Worm (Caenorhabditis elegans) whole organism, L2 larva: Measurements from ENCODE around the gene R02F11.12.

ENCODE experiments used
- C34F6.9 ChIP-seq: fragments of 150-350 bp; optimal IDR thresholded peaks from 2 replicates; lab custom pipeline; 2014; ENCODE audit warnings: missing biosample characterization, missing genetic modification characterization
- F13H6.1 ChIP-seq: sonication (generic microtip); optimal IDR thresholded peaks from 2 replicates; lab custom pipeline; 2016; ENCODE audit warnings: missing genetic modification characterization, missing compliant biosample characterization
- R02D3.7 ChIP-seq: fragments of 150-350 bp; optimal IDR thresholded peaks from 2 replicates; lab custom pipeline; 2014; ENCODE audit warnings: missing biosample characterization, missing genetic modification characterization
- Y55F3AM.14 ChIP-seq: fragments of 200-800 bp; sonication (Bioruptor generic); optimal IDR thresholded peaks from 2 replicates; lab custom pipeline; 2018; ENCODE audit warnings: mild to moderate bottlenecking, missing genetic modification characterization, missing compliant biosample characterization
- aly-2 ChIP-seq: fragments of 150-350 bp; optimal IDR thresholded peaks from 2 replicates; lab custom pipeline; 2014; ENCODE audit warnings: missing biosample characterization, missing genetic modification characterization
- ama-1 ChIP-seq: fragments of 150-350 bp; optimal IDR thresholded peaks from 2 replicates; lab custom pipeline; 2018; ENCODE audit warnings: inconsistent platforms
- blmp-1 ChIP-seq: sonication (generic microtip); optimal IDR thresholded peaks from 2 replicates; lab custom pipeline; 2017; ENCODE audit warnings: missing genetic modification characterization, mild to moderate bottlenecking, missing compliant biosample characterization, antibody characterized with exemption, moderate library complexity; ENCODE audit not compliant: insufficient read depth
- ceh-16 ChIP-seq: fragments of 150-350 bp; optimal IDR thresholded peaks from 2 replicates; lab custom pipeline; 2014; ENCODE audit warnings: missing biosample characterization, missing genetic modification characterization
- ceh-82 ChIP-seq: fragments of 150-350 bp; optimal IDR thresholded peaks from 2 replicates; lab custom pipeline; 2014; ENCODE audit warnings: missing biosample characterization, missing genetic modification characterization
- crh-2 ChIP-seq: sonication (generic microtip); optimal IDR thresholded peaks from 2 replicates; lab custom pipeline; 2017; ENCODE audit warnings: missing biosample characterization, missing genetic modification characterization
- dmd-4 ChIP-seq: sonication (generic microtip); optimal IDR thresholded peaks from 2 replicates; lab custom pipeline; 2017; ENCODE audit warnings: missing biosample characterization, missing genetic modification characterization
- egl-27 ChIP-seq: sonication (generic microtip); optimal IDR thresholded peaks from 3 replicates; lab custom pipeline; 2017; ENCODE audit warnings: missing biosample characterization, missing genetic modification reagents, missing genetic modification characterization
- elt-1 ChIP-seq: fragments of 150-350 bp; optimal IDR thresholded peaks from 2 replicates; lab custom pipeline; 2014; ENCODE audit warnings: missing biosample characterization, missing genetic modification characterization
- elt-3 ChIP-seq: sonication (generic microtip); optimal IDR thresholded peaks from 2 replicates; lab custom pipeline; 2017; ENCODE audit warnings: missing biosample characterization, missing genetic modification characterization
- fos-1 ChIP-seq: fragments of 150-350 bp; optimal IDR thresholded peaks from 2 replicates; lab custom pipeline; 2014; ENCODE audit warnings: missing biosample characterization, missing genetic modification characterization
- gmeb-1 ChIP-seq: fragments of 150-350 bp; optimal IDR thresholded peaks from 2 replicates; lab custom pipeline; 2014; ENCODE audit warnings: missing biosample characterization, missing genetic modification characterization
- lin-11 ChIP-seq: fragments of 150-350 bp; sonication (generic microtip); optimal IDR thresholded peaks from 2 replicates; lab custom pipeline; 2014; ENCODE audit warnings: missing biosample characterization, missing genetic modification characterization, inconsistent platforms, mixed read lengths
- lin-39 ChIP-seq: fragments of 150-350 bp; optimal IDR thresholded peaks from 2 replicates; lab custom pipeline; 2014; ENCODE audit warnings: missing biosample characterization, missing genetic modification reagents, missing genetic modification characterization
- lsy-2 ChIP-seq, 2 experiments: fragments of 150-350 bp in 1 of 2; sonication (generic microtip) in 1 of 2; optimal IDR thresholded peaks; 2 replicates each; lab custom pipeline; 2014 to 2017; ENCODE audit warnings: missing biosample characterization in 2 of 2, missing genetic modification characterization in 2 of 2
- mab-5 ChIP-seq: fragments of 150-350 bp; optimal IDR thresholded peaks from 2 replicates; lab custom pipeline; 2014; ENCODE audit warnings: missing biosample characterization, missing genetic modification characterization
- mdl-1 ChIP-seq, 2 experiments: fragments of 150-350 bp in 1 of 2; sonication (generic microtip) in 1 of 2; optimal IDR thresholded peaks; 2 replicates each; lab custom pipeline; 2017; ENCODE audit warnings: missing biosample characterization in 2 of 2, missing genetic modification characterization in 2 of 2
- nhr-10 ChIP-seq: sonication (generic microtip); optimal IDR thresholded peaks from 2 replicates; lab custom pipeline; 2017; ENCODE audit warnings: missing biosample characterization, missing genetic modification characterization
- nhr-11 ChIP-seq: fragments of 150-350 bp; optimal IDR thresholded peaks from 2 replicates; lab custom pipeline; 2014; ENCODE audit warnings: missing biosample characterization, missing genetic modification characterization
- nhr-12 ChIP-seq: fragments of 150-350 bp; optimal IDR thresholded peaks from 2 replicates; lab custom pipeline; 2014; ENCODE audit warnings: missing biosample characterization, missing genetic modification characterization
- nhr-129 ChIP-seq: fragments of 150-350 bp; optimal IDR thresholded peaks from 2 replicates; lab custom pipeline; 2014; ENCODE audit warnings: missing biosample characterization, missing genetic modification characterization
- nhr-21 ChIP-seq: fragments of 150-350 bp; optimal IDR thresholded peaks from 2 replicates; lab custom pipeline; 2014; ENCODE audit warnings: missing biosample characterization, missing genetic modification characterization
- nhr-23 ChIP-seq: fragments of 150-350 bp; optimal IDR thresholded peaks from 2 replicates; lab custom pipeline; 2014; ENCODE audit warnings: missing biosample characterization, missing genetic modification reagents, missing genetic modification characterization
- nhr-25 ChIP-seq: fragments of 150-350 bp; sonication (generic microtip); optimal IDR thresholded peaks from 3 replicates; lab custom pipeline; 2014; ENCODE audit warnings: missing biosample characterization, missing genetic modification characterization
- peb-1 ChIP-seq: fragments of 150-350 bp; optimal IDR thresholded peaks from 2 replicates; lab custom pipeline; 2014; ENCODE audit warnings: missing biosample characterization, missing genetic modification characterization
- sem-4 ChIP-seq: fragments of 150-350 bp; optimal IDR thresholded peaks from 2 replicates; lab custom pipeline; 2014; ENCODE audit warnings: missing biosample characterization, missing genetic modification reagents, missing genetic modification characterization
- skn-1 ChIP-seq: sonication (generic microtip); optimal IDR thresholded peaks from 2 replicates; lab custom pipeline; 2017; ENCODE audit warnings: missing biosample characterization, missing genetic modification characterization
- sma-3 ChIP-seq: sonication (generic microtip); optimal IDR thresholded peaks from 2 replicates; lab custom pipeline; 2016; ENCODE audit warnings: missing genetic modification reagents, missing genetic modification characterization, missing compliant biosample characterization
- snpc-4 ChIP-seq: fragments of 150-350 bp; optimal IDR thresholded peaks from 2 replicates; lab custom pipeline; 2014; ENCODE audit warnings: missing biosample characterization, missing genetic modification characterization
- unc-39 ChIP-seq: fragments of 150-350 bp; optimal IDR thresholded peaks from 2 replicates; lab custom pipeline; 2014; ENCODE audit warnings: missing biosample characterization, missing genetic modification characterization
- unc-55 ChIP-seq: fragments of 150-350 bp; sonication (generic microtip); optimal IDR thresholded peaks from 3 replicates; lab custom pipeline; 2014; ENCODE audit warnings: missing biosample characterization, missing genetic modification reagents, missing genetic modification characterization
- unc-62 ChIP-seq: fragments of 150-350 bp; optimal IDR thresholded peaks from 2 replicates; lab custom pipeline; 2014; ENCODE audit warnings: missing biosample characterization, missing genetic modification reagents, missing genetic modification characterization
- ztf-11 ChIP-seq: sonication (generic microtip); optimal IDR thresholded peaks from 2 replicates; lab custom pipeline; 2017; ENCODE audit warnings: missing biosample characterization, missing genetic modification characterization
- ztf-4 ChIP-seq: fragments of 150-350 bp; optimal IDR thresholded peaks from 2 replicates; lab custom pipeline; 2014; ENCODE audit warnings: missing biosample characterization, missing genetic modification characterization

Gene R02F11.12

DNA sequence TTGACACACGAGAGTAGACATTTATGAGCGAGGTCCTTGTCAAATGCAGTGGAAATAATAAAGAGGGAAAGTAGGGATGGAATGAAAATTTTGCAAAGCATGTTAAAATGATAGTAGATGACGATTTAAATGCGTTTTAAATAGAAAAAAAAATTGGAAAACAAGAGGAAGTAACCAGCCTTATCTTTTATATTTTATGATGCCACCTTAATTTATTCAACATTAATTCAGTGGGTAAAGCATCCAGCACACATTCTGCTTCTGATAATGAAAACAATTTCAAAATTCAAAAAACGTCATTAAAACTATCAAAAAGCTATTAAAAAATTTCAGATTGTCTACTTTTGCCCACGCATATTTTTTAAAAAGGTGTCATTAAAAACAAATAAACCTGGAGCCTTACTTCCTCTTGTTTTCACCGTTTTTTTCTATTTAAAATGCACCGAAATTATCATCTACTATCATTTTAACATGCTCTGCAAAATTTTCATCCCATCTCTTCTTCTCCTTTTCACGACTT is 5.1 kb upstream of the R02F11.12 start, which contains the start of the genes Y60C6A.2 and Y60C6A.3:
Gene Y60C6A.2 (minus strand): TSS at position 101 of the 520 bp plus-strand sequence.
Gene Y60C6A.3 (plus strand): TSS at position 470 of the 520 bp plus-strand sequence.
- TF ChIP-seq nhr-12 (tag; lab: Kevin White, UChicago) (no peak), ama-1 (no peak), aly-2 (no peak)

DNA sequence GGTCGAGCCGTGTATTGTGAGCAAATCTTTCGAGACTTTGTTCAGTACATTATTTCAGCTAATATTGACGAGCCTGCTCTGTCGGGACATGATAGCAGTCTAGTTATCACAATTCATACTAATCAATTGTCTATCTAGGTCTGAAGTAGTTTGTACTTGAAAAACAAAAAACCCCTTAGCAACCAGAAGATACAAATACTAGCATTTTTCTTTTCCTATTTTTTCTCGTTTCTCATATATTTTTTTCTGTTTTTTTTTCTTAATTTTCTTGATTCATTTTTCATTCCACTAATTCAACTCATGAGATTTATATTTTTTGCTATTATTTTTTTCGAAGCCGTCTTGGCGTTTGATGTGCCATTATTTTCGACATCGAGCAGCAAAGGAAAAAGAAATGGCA is 3.3 kb upstream of the R02F11.12 start, which contains the start of gene R02F11.9:
Gene R02F11.9 (plus strand): TSS at position 301 of the 400 bp plus-strand sequence.
- TF ChIP-seq ztf-4 (tag; lab: Kevin White, UChicago) (no peak), mdl-1 (tag; optimal IDR thresholded peaks at IDR 0.05; lab: Kevin White, UChicago) (no peak), ceh-82 (tag; lab: Kevin White, UChicago) (no peak), lin-39 (tag; lab: Kevin White, UChicago) (no peak), unc-62 (GFP tag; lab: Kevin White, UChicago) (no peak), nhr-21 (no peak), crh-2 (tag; lab: Kevin White, UChicago) (no peak), nhr-129 (tag; lab: Kevin White, UChicago) (no peak), aly-2 (no peak), dmd-4 (tag; lab: Kevin White, UChicago) (no peak), egl-27 (no peak), nhr-12 (tag; lab: Kevin White, UChicago) (no peak), peb-1 (no peak), sem-4 (tag; lab: Kevin White, UChicago) (no peak), mab-5 (tag; lab: Kevin White, UChicago) (no peak), R02D3.7 (tag; lab: Kevin White, UChicago) (no peak), elt-1 (tag; lab: Kevin White, UChicago) (no peak)

- TF ChIP-seq nhr-129 (tag; lab: Kevin White, UChicago) (no peak), nhr-23 (tag; lab: Kevin White, UChicago) (no peak), crh-2 (tag; lab: Kevin White, UChicago) (no peak), blmp-1 (tag; lab: Kevin White, UChicago) (no peak), nhr-10 (no peak), nhr-25 (no peak)
Measured at ce11 chrV:4787836-4788235, 2.6 kb upstream of the R02F11.12 start.

ce11 chrV:4788823-4789222 is 1.6 kb upstream of the R02F11.12 start, which contains the start of gene R02F11.10:
TSS of gene R02F11.10 (plus strand) at chrV:4789123.
- TF ChIP-seq elt-3 (no peak), crh-2 (tag; lab: Kevin White, UChicago) (no peak), F13H6.1 (tag; lab: Kevin White, UChicago) (no peak), sma-3 (GFP tag; lab: Kevin White, UChicago) (no peak), mdl-1 (tag; optimal IDR thresholded peaks at IDR 0.05; lab: Kevin White, UChicago) (no peak), skn-1 (tag; lab: Kevin White, UChicago) (no peak), ztf-11 (tag; lab: Kevin White, UChicago) (no peak), nhr-12 (tag; lab: Kevin White, UChicago) (no peak), gmeb-1 (tag; lab: Kevin White, UChicago) (no peak), nhr-21 (no peak)

DNA sequence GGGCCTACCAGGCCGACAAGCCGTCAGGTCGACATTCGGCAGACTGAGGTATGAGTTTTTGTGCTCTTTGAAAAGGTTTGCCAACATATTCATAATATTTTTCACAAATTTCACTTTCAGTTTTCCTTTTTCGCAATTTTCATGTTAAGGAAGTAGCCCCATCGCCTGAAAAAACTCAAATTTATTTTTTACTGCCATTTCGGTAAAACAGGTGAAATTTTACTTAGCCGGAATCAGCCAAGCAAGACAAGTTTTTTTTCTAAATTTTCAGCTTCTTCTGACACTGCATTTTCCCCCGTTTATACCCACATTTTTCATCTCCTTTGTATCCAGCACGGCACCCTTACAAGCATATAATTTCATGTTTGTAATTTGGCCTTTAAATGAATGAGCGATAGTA is 1.1 kb downstream of the R02F11.12 start, which contains the start of gene R02F11.11:
Gene R02F11.11 (plus strand): TSS at position 301 of the 400 bp plus-strand sequence.
- TF ChIP-seq Y55F3AM.14 (GFP tag; lab: Kevin White, UChicago) (no peak), lin-11 (tag; lab: Kevin White, UChicago) (no peak), dmd-4 (tag; lab: Kevin White, UChicago) (no peak), C34F6.9 (tag; lab: Kevin White, UChicago) (no peak), snpc-4 (tag; lab: Kevin White, UChicago) (no peak), ama-1 (no peak), aly-2 (no peak), unc-62 (GFP tag; lab: Kevin White, UChicago) (no peak), R02D3.7 (tag; lab: Kevin White, UChicago) (no peak), gmeb-1 (tag; lab: Kevin White, UChicago) (no peak), ceh-16 (tag; lab: Kevin White, UChicago) (no peak), ztf-4 (tag; lab: Kevin White, UChicago) (no peak), unc-39 (no peak), unc-55 (GFP tag; lab: Kevin White, UChicago) (no peak), egl-27 (no peak), lsy-2 (tag; optimal IDR thresholded peaks at IDR 0.05; lab: Kevin White, UChicago) (no peak), elt-1 (tag; lab: Kevin White, UChicago) (no peak), nhr-11 (tag; lab: Kevin White, UChicago) (no peak), skn-1 (tag; lab: Kevin White, UChicago) (no peak), fos-1 (tag; lab: Kevin White, UChicago) (no peak)
